Worm (Caenorhabditis elegans) whole organism, L3 larva: ENCODE results near the gene col-149.

Experiments used
- R02D3.7 ChIP-seq: fragments of 150-350 bp; optimal IDR thresholded peaks from 2 replicates; lab custom pipeline; 2014; ENCODE audit warnings: missing biosample characterization, missing genetic modification characterization
- ZK546.5 ChIP-seq: sonication (generic microtip); optimal IDR thresholded peaks from 2 replicates; lab custom pipeline; 2017; ENCODE audit warnings: missing biosample characterization, missing genetic modification characterization
- aly-2 ChIP-seq: fragments of 150-350 bp; optimal IDR thresholded peaks from 2 replicates; lab custom pipeline; 2014; ENCODE audit warnings: missing biosample characterization, missing genetic modification characterization
- ama-1 ChIP-seq: fragments of 150-350 bp; optimal IDR thresholded peaks from 2 replicates; lab custom pipeline; 2018
- ceh-16 ChIP-seq: sonication (generic microtip); optimal IDR thresholded peaks from 2 replicates; lab custom pipeline; 2017; ENCODE audit warnings: missing biosample characterization, missing genetic modification characterization
- ceh-82 ChIP-seq: fragments of 150-350 bp; optimal IDR thresholded peaks from 2 replicates; lab custom pipeline; 2014; ENCODE audit warnings: missing biosample characterization, missing genetic modification characterization
- ceh-9 ChIP-seq: sonication (generic microtip); optimal IDR thresholded peaks from 2 replicates; lab custom pipeline; 2018; ENCODE audit warnings: missing biosample characterization, missing genetic modification characterization
- daf-12 ChIP-seq: fragments of 150-350 bp; optimal IDR thresholded peaks from 2 replicates; lab custom pipeline; 2014; ENCODE audit warnings: missing biosample characterization, missing genetic modification reagents, missing genetic modification characterization
- egl-27 ChIP-seq: sonication (generic microtip); optimal IDR thresholded peaks from 4 replicates; lab custom pipeline; 2017; ENCODE audit warnings: missing biosample characterization, missing genetic modification reagents, missing genetic modification characterization
- egl-5 ChIP-seq: fragments of 150-350 bp; optimal IDR thresholded peaks from 2 replicates; lab custom pipeline; 2017; ENCODE audit warnings: missing biosample characterization, missing genetic modification reagents, missing genetic modification characterization, inconsistent platforms
- elt-1 ChIP-seq: fragments of 150-350 bp; optimal IDR thresholded peaks from 2 replicates; lab custom pipeline; 2014; ENCODE audit warnings: missing biosample characterization, missing genetic modification characterization
- elt-2 ChIP-seq: sonication (generic microtip); optimal IDR thresholded peaks from 2 replicates; lab custom pipeline; 2016; ENCODE audit warnings: missing genetic modification reagents, mild to moderate bottlenecking, missing genetic modification characterization, missing compliant biosample characterization
- elt-3 ChIP-seq, 3 experiments: fragments of 150-350 bp in 1 of 3; sonication (generic microtip) in 2 of 3; optimal IDR thresholded peaks; 2 replicates in 2 of 3; 4 replicates in 1 of 3; lab custom pipeline; 2014 to 2017; ENCODE audit warnings: missing biosample characterization in 3 of 3, missing genetic modification characterization in 3 of 3
- eor-1 ChIP-seq, 2 experiments: fragments of 150-350 bp; optimal IDR thresholded peaks; 2 replicates each; lab custom pipeline; 2014 to 2018; ENCODE audit warnings: missing biosample characterization in 2 of 2, missing genetic modification characterization in 2 of 2
- fkh-10 ChIP-seq: sonication (generic microtip); optimal IDR thresholded peaks from 2 replicates; lab custom pipeline; 2017; ENCODE audit warnings: missing biosample characterization, missing genetic modification reagents, missing genetic modification characterization
- fkh-2 ChIP-seq: fragments of 150-350 bp; optimal IDR thresholded peaks from 2 replicates; lab custom pipeline; 2014; ENCODE audit warnings: missing biosample characterization, missing genetic modification reagents, missing genetic modification characterization
- fos-1 ChIP-seq: fragments of 150-350 bp; optimal IDR thresholded peaks from 2 replicates; lab custom pipeline; 2014; ENCODE audit warnings: missing biosample characterization, missing genetic modification characterization
- hmg-11 ChIP-seq: sonication (generic microtip); optimal IDR thresholded peaks from 2 replicates; lab custom pipeline; 2016; ENCODE audit warnings: missing genetic modification characterization, missing compliant biosample characterization
- jun-1 ChIP-seq: fragments of 150-350 bp; optimal IDR thresholded peaks from 2 replicates; lab custom pipeline; 2014; ENCODE audit warnings: missing biosample characterization, missing genetic modification reagents, missing genetic modification characterization
- lin-15B ChIP-seq: fragments of 150-350 bp; optimal IDR thresholded peaks from 2 replicates; lab custom pipeline; 2014; ENCODE audit warnings: missing biosample characterization, missing genetic modification characterization
- lin-39 ChIP-seq: fragments of 150-350 bp; optimal IDR thresholded peaks from 2 replicates; lab custom pipeline; 2018; ENCODE audit warnings: missing biosample characterization, missing genetic modification reagents, missing genetic modification characterization
- lsy-12 ChIP-seq: sonication (generic microtip); optimal IDR thresholded peaks from 2 replicates; lab custom pipeline; 2016; ENCODE audit warnings: mild to moderate bottlenecking, missing genetic modification characterization, missing compliant biosample characterization
- mdl-1 ChIP-seq: fragments of 150-350 bp; optimal IDR thresholded peaks from 2 replicates; lab custom pipeline; 2014; ENCODE audit warnings: missing biosample characterization, missing genetic modification characterization
- mml-1 ChIP-seq: fragments of 150-350 bp; sonication (generic microtip); optimal IDR thresholded peaks from 3 replicates; lab custom pipeline; 2014; ENCODE audit warnings: missing biosample characterization, missing genetic modification characterization
- nfya-1 ChIP-seq: sonication (generic microtip); optimal IDR thresholded peaks from 2 replicates; lab custom pipeline; 2017; ENCODE audit warnings: missing genetic modification characterization, mild to moderate bottlenecking, missing compliant biosample characterization, antibody characterized with exemption, moderate library complexity; ENCODE audit not compliant: insufficient read depth
- nhr-12 ChIP-seq: fragments of 150-350 bp; optimal IDR thresholded peaks from 2 replicates; lab custom pipeline; 2014; ENCODE audit warnings: missing biosample characterization, missing genetic modification characterization
- nhr-23 ChIP-seq: fragments of 150-350 bp; optimal IDR thresholded peaks from 2 replicates; lab custom pipeline; 2014; ENCODE audit warnings: missing biosample characterization, missing genetic modification reagents, missing genetic modification characterization
- nhr-25 ChIP-seq: sonication (generic microtip); optimal IDR thresholded peaks from 2 replicates; lab custom pipeline; 2017; ENCODE audit warnings: missing biosample characterization, missing genetic modification characterization
- nhr-28 ChIP-seq: fragments of 150-350 bp; optimal IDR thresholded peaks from 2 replicates; lab custom pipeline; 2014; ENCODE audit warnings: missing biosample characterization, missing genetic modification characterization
- nhr-67 ChIP-seq: fragments of 150-350 bp; optimal IDR thresholded peaks from 2 replicates; lab custom pipeline; 2014; ENCODE audit warnings: missing biosample characterization, missing genetic modification characterization
- nhr-76 ChIP-seq: fragments of 150-350 bp; sonication (generic microtip); optimal IDR thresholded peaks from 5 replicates; lab custom pipeline; 2014; ENCODE audit warnings: missing biosample characterization, missing genetic modification characterization
- nhr-77 ChIP-seq: fragments of 150-350 bp; optimal IDR thresholded peaks from 2 replicates; lab custom pipeline; 2014; ENCODE audit warnings: missing biosample characterization, missing genetic modification characterization
- pha-4 ChIP-seq: fragments of 150-350 bp; optimal IDR thresholded peaks from 2 replicates; lab custom pipeline; 2014; ENCODE audit warnings: missing biosample characterization, missing genetic modification reagents, missing genetic modification characterization
- pqm-1 ChIP-seq: fragments of 150-350 bp; optimal IDR thresholded peaks from 2 replicates; lab custom pipeline; 2017; ENCODE audit warnings: missing biosample characterization, missing genetic modification characterization, inconsistent platforms
- sea-2 ChIP-seq: fragments of 150-350 bp; sonication (generic microtip); optimal IDR thresholded peaks from 4 replicates; lab custom pipeline; 2014; ENCODE audit warnings: missing biosample characterization, missing genetic modification reagents, missing genetic modification characterization
- skn-1 ChIP-seq: fragments of 150-350 bp; optimal IDR thresholded peaks from 2 replicates; lab custom pipeline; 2014; ENCODE audit warnings: missing biosample characterization, missing genetic modification characterization
- snpc-4 ChIP-seq: fragments of 150-350 bp; optimal IDR thresholded peaks from 2 replicates; lab custom pipeline; 2014; ENCODE audit warnings: missing biosample characterization, missing genetic modification characterization
- unc-39 ChIP-seq: sonication (generic microtip); optimal IDR thresholded peaks from 4 replicates; lab custom pipeline; 2017; ENCODE audit warnings: missing biosample characterization, missing genetic modification characterization
- ztf-4 ChIP-seq: fragments of 150-350 bp; optimal IDR thresholded peaks from 2 replicates; lab custom pipeline; 2014; ENCODE audit warnings: missing biosample characterization, missing genetic modification characterization

col-149 gene

DNA sequence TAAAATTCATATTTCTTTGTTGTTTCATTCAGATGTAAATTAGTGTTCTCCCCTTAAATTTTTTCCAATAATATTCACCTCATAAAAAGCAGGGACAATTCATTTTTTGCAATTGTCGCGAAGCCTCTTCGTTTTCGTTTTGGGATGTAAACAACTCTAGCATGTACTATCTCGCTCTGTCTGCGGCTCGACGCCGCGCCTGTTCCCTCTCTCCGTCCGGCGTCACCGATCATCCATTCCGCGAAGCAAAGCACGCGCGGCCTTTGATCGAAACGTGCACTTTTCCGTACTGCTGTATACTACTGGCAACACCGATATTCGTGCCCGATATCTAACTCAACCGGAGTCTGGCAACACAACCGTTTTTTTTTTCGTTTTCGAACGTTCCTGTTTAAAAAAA, 45.7 kb downstream of the col-149 start:
- TF ChIP-seq pha-4 (tag; lab: Kevin White, UChicago) (peak; percentile 67), eor-1 (tag; optimal IDR thresholded peaks at IDR 0.05; lab: Kevin White, UChicago) (no peak), nhr-76 (tag; lab: Kevin White, UChicago) (no peak), nfya-1 (tag; lab: Kevin White, UChicago) (peak; percentile 41), elt-2 (tag; lab: Kevin White, UChicago) (peak; percentile 19), lin-39 (tag; lab: Kevin White, UChicago) (peak; percentile 13), mml-1 (tag; lab: Kevin White, UChicago) (no peak), ceh-16 (tag; lab: Kevin White, UChicago) (no peak), hmg-11 (tag; lab: Kevin White, UChicago) (peak; percentile 38), elt-3 (tag; optimal IDR thresholded peaks at IDR 0.05; lab: Kevin White, UChicago) (no peak), ceh-82 (tag; lab: Kevin White, UChicago) (no peak), fkh-10 (GFP tag; lab: Kevin White, UChicago) (no peak), elt-1 (tag; lab: Kevin White, UChicago) (no peak), nhr-12 (tag; lab: Kevin White, UChicago) (no peak), nhr-25 (tag; lab: Kevin White, UChicago) (no peak), ZK546.5 (no peak), snpc-4 (tag; lab: Kevin White, UChicago) (peak; percentile 10), egl-5 (tag; lab: Kevin White, UChicago) (no peak), nhr-77 (tag; lab: Kevin White, UChicago) (no peak)

DNA sequence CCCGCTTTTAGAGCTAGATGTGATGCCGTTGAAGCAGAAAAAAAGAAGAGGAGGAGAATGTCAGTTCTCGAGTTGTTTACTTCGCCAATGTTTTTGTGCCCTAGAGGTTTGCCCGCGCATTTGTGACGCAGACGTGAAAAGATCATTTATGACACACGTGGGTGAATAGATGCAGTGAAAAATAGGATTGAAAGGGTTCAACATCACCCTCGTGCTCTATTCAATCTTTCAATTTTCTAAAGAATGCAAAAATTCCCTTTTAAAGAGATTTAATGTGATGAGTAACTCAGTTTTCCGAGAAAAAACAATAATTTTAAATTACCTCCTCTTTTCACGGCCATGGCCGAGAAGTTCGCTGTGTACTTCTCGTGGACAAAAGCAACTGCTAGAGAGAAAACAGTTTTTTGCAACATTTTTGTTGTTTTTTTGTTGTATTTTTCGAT, 46.2 kb downstream of the col-149 start:
- peak; percentile 57 for TF ChIP-seq fkh-10 (GFP tag; lab: Kevin White, UChicago)
- no peak for TF ChIP-seq nhr-28
- peak; percentile 79 for TF ChIP-seq pha-4 (tag; lab: Kevin White, UChicago)
- TF ChIP-seq eor-1 (tag; optimal IDR thresholded peaks at IDR 0.05; lab: Kevin White, UChicago), result no peak
- TF ChIP-seq mdl-1, result peak; percentile 89
- no peak for TF ChIP-seq nhr-67 (tag; lab: Kevin White, UChicago)
- TF ChIP-seq jun-1 (tag; lab: Kevin White, UChicago), result no peak
- TF ChIP-seq ceh-16 (tag; lab: Kevin White, UChicago), result no peak
- TF ChIP-seq nfya-1 (tag; lab: Kevin White, UChicago), result peak; percentile 66
- no peak for TF ChIP-seq lsy-12
- TF ChIP-seq fkh-2 (tag; lab: Kevin White, UChicago), result no peak
- TF ChIP-seq mml-1 (tag; lab: Kevin White, UChicago), result no peak
- no peak for TF ChIP-seq skn-1 (tag; lab: Kevin White, UChicago)
- TF ChIP-seq daf-12 (tag; lab: Kevin White, UChicago), result no peak
- TF ChIP-seq elt-1 (tag; lab: Kevin White, UChicago), result no peak
- no peak for TF ChIP-seq pqm-1 (tag; lab: Kevin White, UChicago)
- TF ChIP-seq aly-2 (tag; lab: Kevin White, UChicago), result no peak
- no peak for TF ChIP-seq nhr-23 (tag; lab: Kevin White, UChicago)
- TF ChIP-seq fos-1 (tag; lab: Kevin White, UChicago), result no peak
- no peak for TF ChIP-seq sea-2
- peak; percentile 18 for TF ChIP-seq snpc-4 (tag; lab: Kevin White, UChicago)
- TF ChIP-seq nhr-76 (tag; lab: Kevin White, UChicago), result no peak
- no peak for TF ChIP-seq ama-1 (lab: Kevin White, UChicago)
- no peak for TF ChIP-seq R02D3.7
- peak; percentile 34 for TF ChIP-seq lin-15B (tag; lab: Kevin White, UChicago)
- no peak for TF ChIP-seq elt-3 (tag; optimal IDR thresholded peaks at IDR 0.05; lab: Kevin White, UChicago)
- no peak for TF ChIP-seq unc-39 (tag; lab: Kevin White, UChicago)
- TF ChIP-seq egl-5 (tag; lab: Kevin White, UChicago), result peak; percentile 62
- no peak for TF ChIP-seq ceh-9 (tag; lab: Kevin White, UChicago)
- TF ChIP-seq hmg-11 (tag; lab: Kevin White, UChicago), result no peak
- TF ChIP-seq lin-39 (tag; lab: Kevin White, UChicago), result peak; percentile 94

- TF ChIP-seq nhr-77 (tag; lab: Kevin White, UChicago), result no peak
- peak; percentile 38 for TF ChIP-seq elt-2 (tag; lab: Kevin White, UChicago)
- no peak for TF ChIP-seq egl-27 (tag; lab: Kevin White, UChicago)
- no peak for TF ChIP-seq mdl-1
- TF ChIP-seq fkh-10 (GFP tag; lab: Kevin White, UChicago), result no peak
- no peak for TF ChIP-seq ztf-4
- TF ChIP-seq skn-1 (tag; lab: Kevin White, UChicago), result no peak
- peak; percentile 30 for TF ChIP-seq pqm-1 (tag; lab: Kevin White, UChicago)
- TF ChIP-seq aly-2 (tag; lab: Kevin White, UChicago), result no peak
- TF ChIP-seq pha-4 (tag; lab: Kevin White, UChicago), result peak; percentile 90
These were observed 47.1 kb downstream of the col-149 start for ce11 chrV:10245615-10246014.
